Fruit fly (Drosophila melanogaster) whole organism, prepupa: ENCODE results near the gene CG14089.

ENCODE experiments used
- CG15336 ChIP-seq: fragments of 200-800 bp; sonication (Bioruptor generic); IDR thresholded peaks from 2 replicates; pipeline ENCODE4 v1.3.6; 2022; ENCODE audit warnings: missing biosample characterization, missing genetic modification characterization
- CG8319 ChIP-seq: fragments of 200-800 bp; sonication (Bioruptor generic); optimal IDR thresholded peaks from 3 replicates; lab custom pipeline; 2016; ENCODE audit warnings: missing biosample characterization, missing genetic modification characterization
- Lpt ChIP-seq: fragments of 200-800 bp; sonication (Bioruptor generic); optimal IDR thresholded peaks from 3 replicates; lab custom pipeline; 2016; ENCODE audit warnings: missing biosample characterization, missing genetic modification characterization
- dsx ChIP-seq: fragments of 200-800 bp; optimal IDR thresholded peaks from 3 replicates; lab custom pipeline; 2019; ENCODE audit warnings: missing biosample characterization, mild to moderate bottlenecking, missing genetic modification characterization, moderate library complexity; ENCODE audit not compliant: poor library complexity, severe bottlenecking
- fd85E ChIP-seq: fragments of 200-800 bp; sonication (Bioruptor generic); optimal IDR thresholded peaks from 3 replicates; lab custom pipeline; 2016; ENCODE audit warnings: missing biosample characterization, missing genetic modification characterization
- salr ChIP-seq, 2 experiments: fragments of 200-800 bp; sonication (Bioruptor generic); optimal IDR thresholded peaks; 3 replicates each; lab custom pipeline; 2016 to 2018; ENCODE audit warnings: missing biosample characterization in 2 of 2, missing genetic modification characterization in 2 of 2, mild to moderate bottlenecking in 1 of 2
- spab ChIP-seq: fragments of 200-800 bp; sonication (Bioruptor generic); optimal IDR thresholded peaks from 2 replicates; lab custom pipeline; 2017; ENCODE audit warnings: missing biosample characterization, mild to moderate bottlenecking, missing genetic modification characterization, missing genetic modification reagents
- topi ChIP-seq: fragments of 200-800 bp; sonication (Bioruptor generic); optimal IDR thresholded peaks from 3 replicates; lab custom pipeline; 2016; ENCODE audit warnings: missing biosample characterization, missing genetic modification characterization

- TF ChIP-seq dsx (GFP tag; lab: Kevin White, UChicago): no peak
- TF ChIP-seq CG8319: no peak
- TF ChIP-seq topi (GFP tag; lab: Kevin White, UChicago): no peak
- TF ChIP-seq spab: no peak
- no peak for TF ChIP-seq fd85E
- TF ChIP-seq CG15336 (GFP tag; lab: Robert Waterston, UW): peak; percentile 94
- peak; percentile 91 for TF ChIP-seq Lpt (GFP tag; lab: Kevin White, UChicago)
- peak in 1 of 2 experiments; percentile 73 for TF ChIP-seq salr (GFP tag; optimal IDR thresholded peaks at IDR 0.05; lab: Kevin White, UChicago)
These were observed 34.3 kb upstream of the CG14089 start for dm6 chr3L:19314877-19315276.
